Worm (Caenorhabditis elegans) whole organism, late embryonic: ENCODE results near the gene K11H3.5.

Source experiments
- K09A11.1 ChIP-seq: sonication (generic microtip); optimal IDR thresholded peaks from 2 replicates; lab custom pipeline; 2017; ENCODE audit warnings: antibody characterized with exemption, mild to moderate bottlenecking, missing genetic modification characterization, missing compliant biosample characterization; ENCODE audit not compliant: insufficient read depth
- T23F11.4 ChIP-seq: fragments of 200-800 bp; sonication (Bioruptor generic); optimal IDR thresholded peaks from 2 replicates; lab custom pipeline; 2018; ENCODE audit warnings: mild to moderate bottlenecking, missing genetic modification characterization, missing compliant biosample characterization
- Y22D7AL.16 ChIP-seq: sonication (generic microtip); optimal IDR thresholded peaks from 2 replicates; lab custom pipeline; 2016; ENCODE audit warnings: missing genetic modification characterization, missing compliant biosample characterization
- ahr-1 ChIP-seq: sonication (generic microtip); optimal IDR thresholded peaks from 2 replicates; lab custom pipeline; 2016; ENCODE audit warnings: missing genetic modification characterization, missing compliant biosample characterization
- ama-1 ChIP-seq: fragments of 150-350 bp; optimal IDR thresholded peaks from 2 replicates; lab custom pipeline; 2014
- ceh-14 ChIP-seq: sonication (generic microtip); optimal IDR thresholded peaks from 2 replicates; lab custom pipeline; 2016; ENCODE audit warnings: missing genotype, missing genetic modification characterization, missing compliant biosample characterization
- ceh-18 ChIP-seq: sonication (generic microtip); optimal IDR thresholded peaks from 2 replicates; lab custom pipeline; 2016; ENCODE audit warnings: missing genetic modification characterization, missing compliant biosample characterization
- ceh-30 ChIP-seq: fragments of 150-350 bp; optimal IDR thresholded peaks from 2 replicates; lab custom pipeline; 2014; ENCODE audit warnings: missing biosample characterization, missing genetic modification characterization
- ceh-45 ChIP-seq: fragments of 200-800 bp; sonication (Bioruptor generic); IDR thresholded peaks from 2 replicates; pipeline ENCODE4 v1.3.6; 2022; ENCODE audit warnings: missing genetic modification reagents, missing genetic modification characterization, missing compliant biosample characterization
- ceh-48 ChIP-seq: sonication (generic microtip); optimal IDR thresholded peaks from 2 replicates; lab custom pipeline; 2016; ENCODE audit warnings: missing genetic modification characterization, inconsistent platforms, missing compliant biosample characterization
- ceh-9 ChIP-seq: sonication (generic microtip); optimal IDR thresholded peaks from 2 replicates; lab custom pipeline; 2016; ENCODE audit warnings: mild to moderate bottlenecking, missing genetic modification characterization, inconsistent platforms, missing compliant biosample characterization
- che-1 ChIP-seq: sonication (generic microtip); optimal IDR thresholded peaks from 2 replicates; lab custom pipeline; 2016; ENCODE audit warnings: mild to moderate bottlenecking, missing genetic modification characterization, missing compliant biosample characterization
- elt-4 ChIP-seq: sonication (generic microtip); optimal IDR thresholded peaks from 2 replicates; lab custom pipeline; 2016; ENCODE audit warnings: missing genetic modification characterization, missing compliant biosample characterization
- ets-4 ChIP-seq: sonication (generic microtip); optimal IDR thresholded peaks from 2 replicates; lab custom pipeline; 2016; ENCODE audit warnings: missing genetic modification characterization, missing compliant biosample characterization
- eyg-1 ChIP-seq: sonication (generic microtip); optimal IDR thresholded peaks from 2 replicates; lab custom pipeline; 2016; ENCODE audit warnings: missing genotype, missing genetic modification characterization, missing compliant biosample characterization
- gmeb-2 ChIP-seq: sonication (generic microtip); optimal IDR thresholded peaks from 2 replicates; lab custom pipeline; 2016; ENCODE audit warnings: missing genetic modification characterization, inconsistent platforms, missing compliant biosample characterization
- hlh-13 ChIP-seq: fragments of 200-800 bp; sonication (Bioruptor generic); optimal IDR thresholded peaks from 2 replicates; lab custom pipeline; 2018; ENCODE audit warnings: mild to moderate bottlenecking, missing genetic modification characterization, missing compliant biosample characterization
- hlh-30 ChIP-seq: sonication (generic microtip); optimal IDR thresholded peaks from 2 replicates; lab custom pipeline; 2017; ENCODE audit warnings: antibody characterized with exemption, missing genetic modification characterization, missing compliant biosample characterization; ENCODE audit not compliant: insufficient read depth
- hlh-6 ChIP-seq: sonication (generic microtip); optimal IDR thresholded peaks from 2 replicates; lab custom pipeline; 2016; ENCODE audit warnings: missing genotype, missing genetic modification characterization, missing compliant biosample characterization
- hlh-8 ChIP-seq: sonication (generic microtip); optimal IDR thresholded peaks from 2 replicates; lab custom pipeline; 2016; ENCODE audit warnings: missing genotype, missing genetic modification characterization, missing compliant biosample characterization
- lim-6 ChIP-seq: sonication (generic microtip); optimal IDR thresholded peaks from 2 replicates; lab custom pipeline; 2016; ENCODE audit warnings: missing genetic modification characterization, missing compliant biosample characterization
- lin-11 ChIP-seq: fragments of 200-800 bp; sonication (Bioruptor generic); optimal IDR thresholded peaks from 2 replicates; lab custom pipeline; 2018; ENCODE audit warnings: mild to moderate bottlenecking, missing genetic modification characterization, missing compliant biosample characterization
- mec-3 ChIP-seq: sonication (generic microtip); optimal IDR thresholded peaks from 2 replicates; lab custom pipeline; 2016; ENCODE audit warnings: borderline replicate concordance, missing genetic modification characterization, missing compliant biosample characterization
- pag-3 ChIP-seq: sonication (generic microtip); optimal IDR thresholded peaks from 2 replicates; lab custom pipeline; 2016; ENCODE audit warnings: missing compliant biosample characterization, missing genetic modification characterization, borderline replicate concordance
- pat-9 ChIP-seq: fragments of 200-800 bp; sonication (Bioruptor generic); optimal IDR thresholded peaks from 2 replicates; lab custom pipeline; 2018; ENCODE audit warnings: mild to moderate bottlenecking, missing genetic modification characterization, moderate library complexity, missing compliant biosample characterization
- pros-1 ChIP-seq: fragments of 150-350 bp; optimal IDR thresholded peaks from 2 replicates; lab custom pipeline; 2014; ENCODE audit warnings: missing biosample characterization, missing genetic modification reagents, missing genetic modification characterization
- sox-2 ChIP-seq: fragments of 200-800 bp; sonication (Bioruptor generic); IDR thresholded peaks from 2 replicates; pipeline ENCODE4 v1.3.6; 2022; ENCODE audit warnings: missing genetic modification reagents, missing genetic modification characterization, missing compliant biosample characterization
- sox-4 ChIP-seq: sonication (generic microtip); optimal IDR thresholded peaks from 2 replicates; lab custom pipeline; 2017; ENCODE audit warnings: mild to moderate bottlenecking, missing genetic modification characterization, inconsistent platforms, missing compliant biosample characterization
- syd-9 ChIP-seq: sonication (generic microtip); optimal IDR thresholded peaks from 2 replicates; lab custom pipeline; 2016; ENCODE audit warnings: mild to moderate bottlenecking, missing genetic modification characterization, moderate library complexity, missing compliant biosample characterization
- tbx-2 ChIP-seq: sonication (generic microtip); optimal IDR thresholded peaks from 2 replicates; lab custom pipeline; 2016; ENCODE audit warnings: missing genetic modification characterization, missing compliant biosample characterization
- tbx-7 ChIP-seq: sonication (generic microtip); optimal IDR thresholded peaks from 2 replicates; lab custom pipeline; 2016; ENCODE audit warnings: missing genotype, missing genetic modification characterization, missing compliant biosample characterization
- unc-42 ChIP-seq: sonication (generic microtip); optimal IDR thresholded peaks from 2 replicates; lab custom pipeline; 2016; ENCODE audit warnings: missing genotype, missing genetic modification characterization, missing compliant biosample characterization
- unc-55 ChIP-seq: sonication (generic microtip); optimal IDR thresholded peaks from 2 replicates; lab custom pipeline; 2017; ENCODE audit warnings: missing biosample characterization, missing genetic modification reagents, missing genetic modification characterization
- unc-86 ChIP-seq: sonication (generic microtip); optimal IDR thresholded peaks from 2 replicates; lab custom pipeline; 2016; ENCODE audit warnings: missing genetic modification characterization, missing compliant biosample characterization
- ztf-16 ChIP-seq: sonication (generic microtip); optimal IDR thresholded peaks from 2 replicates; lab custom pipeline; 2017; ENCODE audit warnings: missing genetic modification characterization, missing compliant biosample characterization

K11H3.5 gene

ce11 chrIII:9848083-9848482 is 4.5 kb downstream of the K11H3.5 start, which contains the start of gene mrpl-36:
TSS of gene mrpl-36 (minus strand) at chrIII:9848116.
- TF ChIP-seq tbx-7: no peak
- no peak for TF ChIP-seq syd-9 (tag; lab: Kevin White, UChicago)
- no peak for TF ChIP-seq T23F11.4 (GFP tag; lab: Kevin White, UChicago)
- no peak for TF ChIP-seq ahr-1
- TF ChIP-seq ztf-16 (tag; lab: Kevin White, UChicago): no peak
- peak; percentile 11 for TF ChIP-seq unc-55 (GFP tag; lab: Kevin White, UChicago)
- TF ChIP-seq K09A11.1 (tag; lab: Kevin White, UChicago): no peak

- no peak for TF ChIP-seq sox-2
- no peak for TF ChIP-seq ztf-16 (tag; lab: Kevin White, UChicago)
- TF ChIP-seq Y22D7AL.16: no peak
- no peak for TF ChIP-seq sox-4
- no peak for TF ChIP-seq unc-55 (GFP tag; lab: Kevin White, UChicago)
- no peak for TF ChIP-seq unc-42
- TF ChIP-seq hlh-6 (tag; lab: Kevin White, UChicago): no peak
- TF ChIP-seq ceh-30 (tag; lab: Kevin White, UChicago): no peak
- no peak for TF ChIP-seq ceh-48
- no peak for TF ChIP-seq mec-3 (tag; lab: Kevin White, UChicago)
- TF ChIP-seq lim-6 (tag; lab: Kevin White, UChicago): no peak
- no peak for TF ChIP-seq unc-86 (tag; lab: Kevin White, UChicago)
- TF ChIP-seq, all 69 proteins: peak for 0
These were observed 5.0 kb downstream of the K11H3.5 start for ce11 chrIII:9848603-9849002.

- TF ChIP-seq sox-2 (peak; percentile 31; the same call in 1 of the 2 replicates), hlh-8 (tag; lab: Kevin White, UChicago) (peak; percentile 8)
- TF ChIP-seq, all 69 proteins: peak for 2; not testable (repeated sequence) for 67
These were observed 5.5 kb downstream of the K11H3.5 start for ce11 chrIII:9849111-9849510.

ce11 chrIII:9849950-9850349 is 6.4 kb downstream of the K11H3.5 start:
- no peak for TF ChIP-seq elt-4 (tag; lab: Kevin White, UChicago)
- no peak for TF ChIP-seq hlh-8 (tag; lab: Kevin White, UChicago)
- no peak for TF ChIP-seq pros-1 (tag; lab: Kevin White, UChicago)
- no peak for TF ChIP-seq eyg-1
- no peak for TF ChIP-seq lim-6 (tag; lab: Kevin White, UChicago)
- TF ChIP-seq pag-3 (tag; lab: Kevin White, UChicago): no peak
- TF ChIP-seq che-1 (tag; lab: Kevin White, UChicago): no peak
- no peak for TF ChIP-seq gmeb-2 (tag; lab: Kevin White, UChicago)
- no peak for TF ChIP-seq unc-42
- TF ChIP-seq hlh-30 (tag; lab: Kevin White, UChicago): no peak
- no peak for TF ChIP-seq ceh-18
- TF ChIP-seq tbx-2 (tag; lab: Kevin White, UChicago): no peak
- TF ChIP-seq ceh-9 (tag; lab: Kevin White, UChicago): no peak
- no peak for TF ChIP-seq pat-9 (tag; lab: Kevin White, UChicago)
- no peak for TF ChIP-seq lin-11

ce11 chrIII:9850877-9851276 is 7.3 kb downstream of the K11H3.5 start:
- TF ChIP-seq sox-4 (no peak), hlh-6 (tag; lab: Kevin White, UChicago) (no peak), hlh-8 (tag; lab: Kevin White, UChicago) (no peak), ahr-1 (no peak), ama-1 (lab: Kevin White, UChicago) (no peak), ceh-14 (tag; lab: Kevin White, UChicago) (no peak), elt-4 (tag; lab: Kevin White, UChicago) (no peak), ceh-45 (GFP tag; lab: Robert Waterston, UW) (no peak), ets-4 (tag; lab: Kevin White, UChicago) (no peak), hlh-13 (no peak)
